Fruit fly (Drosophila melanogaster) whole organism, wandering third instar larva: Measurements from ENCODE around the gene kek5.

Experiments used
- CG32264 ChIP-seq: fragments of 200-800 bp; sonication (Bioruptor generic); optimal IDR thresholded peaks from 2 replicates; lab custom pipeline; 2016; ENCODE audit warnings: missing biosample characterization, missing genetic modification characterization
- CG9705 ChIP-seq: fragments of 200-800 bp; sonication (Bioruptor generic); optimal IDR thresholded peaks from 2 replicates; lab custom pipeline; 2018; ENCODE audit warnings: missing biosample characterization, mild to moderate bottlenecking, missing genetic modification characterization
- CrebA ChIP-seq: fragments of 200-800 bp; sonication (Bioruptor generic); optimal IDR thresholded peaks from 2 replicates; lab custom pipeline; 2016; ENCODE audit warnings: missing biosample characterization, mild to moderate bottlenecking, missing genetic modification characterization, borderline replicate concordance
- Dfd ChIP-seq: fragments of >200 bp; optimal IDR thresholded peaks from 2 replicates; lab custom pipeline; 2017; ENCODE audit warnings: missing biosample characterization, missing genetic modification characterization
- Dif ChIP-seq: fragments of 200-275, 200-300 bp; sonication (Bioruptor generic); optimal IDR thresholded peaks from 2 replicates; lab custom pipeline; 2018; ENCODE audit warnings: missing biosample characterization, missing genetic modification characterization; ENCODE audit not compliant: partially characterized antibody
- GATAd ChIP-seq: sonication (Bioruptor generic); optimal IDR thresholded peaks from 2 replicates; lab custom pipeline; 2016; ENCODE audit warnings: missing biosample characterization, missing genetic modification characterization
- HLH106 ChIP-seq: fragments of 200-800 bp; optimal IDR thresholded peaks from 3 replicates; lab custom pipeline; 2019; ENCODE audit warnings: missing biosample characterization, mild to moderate bottlenecking, missing genetic modification characterization, moderate library complexity
- Hnf4 ChIP-seq: fragments of 200-800 bp; sonication (Bioruptor generic); optimal IDR thresholded peaks from 2 replicates; lab custom pipeline; 2016; ENCODE audit warnings: missing biosample characterization, mild to moderate bottlenecking, missing genetic modification characterization
- Hr78 ChIP-seq: fragments of >200 bp; optimal IDR thresholded peaks from 2 replicates; lab custom pipeline; 2017; ENCODE audit warnings: missing biosample characterization, missing genetic modification characterization
- Hr83 ChIP-seq: fragments of 200-300 bp; sonication (Bioruptor generic); optimal IDR thresholded peaks from 2 replicates; lab custom pipeline; 2016; ENCODE audit warnings: missing biosample characterization, mild to moderate bottlenecking, missing genetic modification characterization, moderate library complexity; ENCODE audit not compliant: poor library complexity, severe bottlenecking
- Jra ChIP-seq: sonication (Bioruptor generic); optimal IDR thresholded peaks from 2 replicates; lab custom pipeline; 2016; ENCODE audit warnings: missing biosample characterization, missing genetic modification characterization
- Myc ChIP-seq: fragments of >200 bp; optimal IDR thresholded peaks from 2 replicates; lab custom pipeline; 2017
- N ChIP-seq: fragments of >200 bp; optimal IDR thresholded peaks from 2 replicates; lab custom pipeline; 2018; ENCODE audit warnings: missing biosample characterization, missing external identifiers, missing genetic modification characterization
- OdsH ChIP-seq: fragments of 200-800 bp; sonication (Bioruptor generic); optimal IDR thresholded peaks from 2 replicates; lab custom pipeline; 2016; ENCODE audit warnings: missing biosample characterization, mild to moderate bottlenecking, missing genetic modification characterization
- Rel ChIP-seq, 2 experiments: fragments of 200-800 bp; sonication (Bioruptor generic) in 1 of 2; optimal IDR thresholded peaks; 2 replicates in 1 of 2; 3 replicates in 1 of 2; lab custom pipeline; 2016 to 2019; ENCODE audit warnings: mild to moderate bottlenecking in 2 of 2, missing biosample characterization in 2 of 2, missing genetic modification characterization in 2 of 2, moderate library complexity in 1 of 2
- Sp1 ChIP-seq: fragments of 200-800 bp; sonication (Bioruptor generic); optimal IDR thresholded peaks from 3 replicates; lab custom pipeline; 2019; ENCODE audit warnings: missing biosample characterization, mild to moderate bottlenecking, missing genetic modification characterization, moderate library complexity
- Vsx2 ChIP-seq: fragments of 200-300, 225-300 bp; sonication (Bioruptor generic); optimal IDR thresholded peaks from 2 replicates; lab custom pipeline; 2018; ENCODE audit warnings: missing biosample characterization, missing genetic modification characterization; ENCODE audit not compliant: partially characterized antibody
- dl ChIP-seq, 2 experiments: fragments of 175-275, 200-275 bp in 1 of 2; fragments of 200-275 bp in 1 of 2; sonication (Bioruptor generic); optimal IDR thresholded peaks; lab custom pipeline; 2018; ENCODE audit warnings: mild to moderate bottlenecking in 2 of 2, missing biosample characterization in 2 of 2, missing genetic modification characterization in 2 of 2, moderate library complexity in 2 of 2; ENCODE audit not compliant: partially characterized antibody in 2 of 2, insufficient read depth in 1 of 2
- dmrt93B ChIP-seq: fragments of 200-800 bp; sonication (Bioruptor generic); optimal IDR thresholded peaks from 2 replicates; lab custom pipeline; 2018; ENCODE audit warnings: missing biosample characterization, mild to moderate bottlenecking, missing genetic modification characterization
- foxo ChIP-seq, 2 experiments: fragments of 200-800 bp; sonication (Bioruptor generic); optimal IDR thresholded peaks; 2 replicates in 1 of 2; 3 replicates in 1 of 2; lab custom pipeline; 2016 to 2017; ENCODE audit warnings: missing biosample characterization in 2 of 2, missing genetic modification characterization in 2 of 2
- fru ChIP-seq: fragments of 200-800 bp; sonication (Bioruptor generic); optimal IDR thresholded peaks from 3 replicates; lab custom pipeline; 2016; ENCODE audit warnings: missing biosample characterization, mild to moderate bottlenecking, missing genetic modification characterization
- h ChIP-seq: fragments of 200-800 bp; sonication (Bioruptor generic); optimal IDR thresholded peaks from 3 replicates; lab custom pipeline; 2016; ENCODE audit warnings: missing biosample characterization, mild to moderate bottlenecking, missing genetic modification characterization
- lola ChIP-seq: fragments of >200 bp; optimal IDR thresholded peaks from 2 replicates; lab custom pipeline; 2017; ENCODE audit warnings: missing biosample characterization, missing genetic modification characterization
- rgr ChIP-seq: fragments of 200-800 bp; sonication (Bioruptor generic); optimal IDR thresholded peaks from 3 replicates; lab custom pipeline; 2016; ENCODE audit warnings: missing biosample characterization, mild to moderate bottlenecking, missing genetic modification characterization
- sage ChIP-seq: fragments of 200-800 bp; sonication (Bioruptor generic); optimal IDR thresholded peaks from 2 replicates; lab custom pipeline; 2016; ENCODE audit warnings: missing biosample characterization, mild to moderate bottlenecking, missing genetic modification characterization
- sv ChIP-seq: fragments of 200-800 bp; sonication (Bioruptor generic); optimal IDR thresholded peaks from 3 replicates; lab custom pipeline; 2016; ENCODE audit warnings: missing biosample characterization, missing genetic modification characterization
- tai ChIP-seq: sonication (Bioruptor generic); optimal IDR thresholded peaks from 2 replicates; lab custom pipeline; 2016; ENCODE audit warnings: missing biosample characterization, missing genetic modification characterization
- usp ChIP-seq: fragments of >200 bp; optimal IDR thresholded peaks from 2 replicates; lab custom pipeline; 2017; ENCODE audit warnings: missing biosample characterization, missing genetic modification characterization
- woc ChIP-seq: sonication (Bioruptor generic); optimal IDR thresholded peaks from 2 replicates; lab custom pipeline; 2016; ENCODE audit warnings: missing biosample characterization, mild to moderate bottlenecking, missing genetic modification characterization

Gene kek5

dm6 chrX:19399570-19400191 is 46.7 kb downstream of the kek5 start:
- TF ChIP-seq Rel (GFP tag; optimal IDR thresholded peaks at IDR 0.05; lab: Kevin White, UChicago) (no peak), Rel (tag; optimal IDR thresholded peaks at IDR 0.05; lab: Kevin White, UChicago) (peak; percentile 91), Dfd (GFP tag; lab: Kevin White, UChicago) (no peak)

- TF ChIP-seq Hr78 (GFP tag; lab: Kevin White, UChicago) (no peak), dl (GFP tag; optimal IDR thresholded peaks at IDR 0.05; lab: Kevin White, UChicago; ENCODE audit: insufficient read depth in 1 of 2, partially characterized antibody in 2 of 2) (no peak), Dfd (GFP tag; lab: Kevin White, UChicago) (peak; percentile 58)
Observed at dm6 chrX:19400576-19400975, 47.6 kb downstream of the kek5 start.

dm6 chrX:19405508-19405907 is 52.5 kb downstream of the kek5 start:
- TF ChIP-seq Dfd (GFP tag; lab: Kevin White, UChicago) (peak; percentile 61), Sp1 (no peak), GATAd (GFP tag; lab: Kevin White, UChicago) (no peak), Hr83 (GFP tag; lab: Kevin White, UChicago) (no peak)

- TF ChIP-seq fru (GFP tag; lab: Kevin White, UChicago) (no peak), tai (GFP tag; lab: Kevin White, UChicago) (no peak), Jra (GFP tag; lab: Kevin White, UChicago) (no peak), Hr83 (GFP tag; lab: Kevin White, UChicago) (no peak), CrebA (GFP tag; lab: Kevin White, UChicago) (no peak), CG9705 (GFP tag; lab: Kevin White, UChicago) (no peak), sv (GFP tag; lab: Kevin White, UChicago) (no peak), usp (GFP tag; lab: Kevin White, UChicago) (no peak), Dfd (GFP tag; lab: Kevin White, UChicago) (no peak), Vsx2 (no peak), rgr (GFP tag; lab: Kevin White, UChicago) (no peak), OdsH (GFP tag; lab: Kevin White, UChicago) (no peak)
Observed at dm6 chrX:19415231-19415630, 62.2 kb downstream of the kek5 start.

dm6 chrX:19420275-19420674 is 67.3 kb downstream of the kek5 start:
- TF ChIP-seq usp (GFP tag; lab: Kevin White, UChicago) = no peak
- no peak for TF ChIP-seq Dif (GFP tag; lab: Kevin White, UChicago)
- TF ChIP-seq OdsH (GFP tag; lab: Kevin White, UChicago) = no peak
- TF ChIP-seq HLH106 = no peak
- no peak for TF ChIP-seq h (GFP tag; lab: Kevin White, UChicago)
- no peak for TF ChIP-seq woc (GFP tag; lab: Kevin White, UChicago)

dm6 chrX:19421864-19422263 is 68.9 kb downstream of the kek5 start:
- TF ChIP-seq GATAd (GFP tag; lab: Kevin White, UChicago) (no peak), Rel (GFP tag; optimal IDR thresholded peaks at IDR 0.05; lab: Kevin White, UChicago) (no peak), Rel (tag; optimal IDR thresholded peaks at IDR 0.05; lab: Kevin White, UChicago) (peak; percentile 73)

dm6 chrX:19429243-19429642 is 76.3 kb downstream of the kek5 start:
- TF ChIP-seq Hnf4 (GFP tag; lab: Kevin White, UChicago) = no peak
- no peak for TF ChIP-seq dmrt93B (GFP tag; lab: Kevin White, UChicago)
- TF ChIP-seq foxo (GFP tag; optimal IDR thresholded peaks at IDR 0.05; lab: Kevin White, UChicago) = no peak
- TF ChIP-seq CrebA (GFP tag; lab: Kevin White, UChicago) = no peak
- no peak for TF ChIP-seq Sp1
- no peak for TF ChIP-seq woc (GFP tag; lab: Kevin White, UChicago)
- TF ChIP-seq GATAd (GFP tag; lab: Kevin White, UChicago) = no peak
- no peak for TF ChIP-seq lola (GFP tag; lab: Kevin White, UChicago)
- no peak for TF ChIP-seq CG9705 (GFP tag; lab: Kevin White, UChicago)
- TF ChIP-seq N = no peak
- TF ChIP-seq Jra (GFP tag; lab: Kevin White, UChicago) = no peak
- TF ChIP-seq dl (GFP tag; optimal IDR thresholded peaks at IDR 0.05; lab: Kevin White, UChicago; ENCODE audit: insufficient read depth in 1 of 2, partially characterized antibody in 2 of 2) = no peak
- no peak for TF ChIP-seq sage
- no peak for TF ChIP-seq Rel (GFP tag; optimal IDR thresholded peaks at IDR 0.05; lab: Kevin White, UChicago)
- TF ChIP-seq Rel (tag; optimal IDR thresholded peaks at IDR 0.05; lab: Kevin White, UChicago) = no peak
- no peak for TF ChIP-seq HLH106
- TF ChIP-seq CG32264 (GFP tag; lab: Kevin White, UChicago) = no peak
- no peak for TF ChIP-seq fru (GFP tag; lab: Kevin White, UChicago)
- TF ChIP-seq Myc = no peak
- no peak for TF ChIP-seq usp (GFP tag; lab: Kevin White, UChicago)
